Worm (Caenorhabditis elegans) whole organism, L2 larva: ENCODE measurements around the gene nhr-122.

Experiments used
- aly-2 ChIP-seq: fragments of 150-350 bp; optimal IDR thresholded peaks from 2 replicates; lab custom pipeline; 2014; ENCODE audit warnings: missing biosample characterization, missing genetic modification characterization
- blmp-1 ChIP-seq: sonication (generic microtip); optimal IDR thresholded peaks from 2 replicates; lab custom pipeline; 2017; ENCODE audit warnings: missing genetic modification characterization, mild to moderate bottlenecking, missing compliant biosample characterization, antibody characterized with exemption, moderate library complexity; ENCODE audit not compliant: insufficient read depth
- ceh-82 ChIP-seq: fragments of 150-350 bp; optimal IDR thresholded peaks from 2 replicates; lab custom pipeline; 2014; ENCODE audit warnings: missing biosample characterization, missing genetic modification characterization
- fos-1 ChIP-seq: fragments of 150-350 bp; optimal IDR thresholded peaks from 2 replicates; lab custom pipeline; 2014; ENCODE audit warnings: missing biosample characterization, missing genetic modification characterization
- lin-11 ChIP-seq: fragments of 150-350 bp; sonication (generic microtip); optimal IDR thresholded peaks from 2 replicates; lab custom pipeline; 2014; ENCODE audit warnings: missing biosample characterization, missing genetic modification characterization, inconsistent platforms, mixed read lengths
- lin-13 ChIP-seq: fragments of 150-350 bp; optimal IDR thresholded peaks from 2 replicates; lab custom pipeline; 2014; ENCODE audit warnings: missing biosample characterization, missing genetic modification reagents, missing genetic modification characterization
- mdl-1 ChIP-seq, 2 experiments: fragments of 150-350 bp in 1 of 2; sonication (generic microtip) in 1 of 2; optimal IDR thresholded peaks; 2 replicates each; lab custom pipeline; 2017; ENCODE audit warnings: missing biosample characterization in 2 of 2, missing genetic modification characterization in 2 of 2
- snpc-4 ChIP-seq: fragments of 150-350 bp; optimal IDR thresholded peaks from 2 replicates; lab custom pipeline; 2014; ENCODE audit warnings: missing biosample characterization, missing genetic modification characterization
- unc-39 ChIP-seq: fragments of 150-350 bp; optimal IDR thresholded peaks from 2 replicates; lab custom pipeline; 2014; ENCODE audit warnings: missing biosample characterization, missing genetic modification characterization

DNA sequence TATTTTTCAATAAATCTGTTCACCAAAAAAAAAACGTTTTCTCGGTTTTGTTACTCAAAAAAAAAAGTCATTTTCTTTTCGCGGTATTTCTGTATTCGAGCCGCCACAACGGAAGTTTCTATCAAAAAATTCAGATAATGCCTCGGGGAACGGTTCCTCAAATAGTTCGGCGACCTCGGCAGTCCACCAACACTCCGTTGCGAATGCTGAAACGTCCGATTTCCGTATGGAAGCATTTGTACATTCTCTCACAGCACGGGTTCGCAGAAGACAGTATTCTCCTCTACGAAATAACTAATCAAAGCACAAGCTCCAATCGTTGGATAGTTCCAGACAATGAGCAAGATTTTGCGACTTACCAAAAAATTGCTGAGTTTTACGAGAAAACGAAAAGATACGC is 46.3 kb downstream of the nhr-122 start, which contains the start of gene Y41D4B.4:
- TF ChIP-seq unc-39 (tag; lab: Kevin White, UChicago) (no peak), lin-11 (tag; lab: Kevin White, UChicago) (no peak), mdl-1 (tag; optimal IDR thresholded peaks at IDR 0.05; lab: Kevin White, UChicago) (no peak), aly-2 (no peak), lin-13 (GFP tag; lab: Kevin White, UChicago) (no peak), blmp-1 (tag; lab: Kevin White, UChicago) (no peak), fos-1 (tag; lab: Kevin White, UChicago) (no peak), snpc-4 (tag; lab: Kevin White, UChicago) (no peak), ceh-82 (tag; lab: Kevin White, UChicago) (no peak)
